Fruit fly (Drosophila melanogaster) whole organism, embryonic: ENCODE results near the gene Nab2.

ENCODE experiments used
- Ets65A ChIP-seq: fragments of 200-800 bp; sonication (Bioruptor generic); peaks from one replicate; lab custom pipeline; 2016; ENCODE audit warnings: missing biosample characterization, missing genetic modification characterization
- fd64A ChIP-seq: fragments of 200-800 bp; sonication (Bioruptor generic); optimal IDR thresholded peaks from 3 replicates; lab custom pipeline; 2018; ENCODE audit warnings: missing biosample characterization, mild to moderate bottlenecking, missing genetic modification characterization

DNA sequence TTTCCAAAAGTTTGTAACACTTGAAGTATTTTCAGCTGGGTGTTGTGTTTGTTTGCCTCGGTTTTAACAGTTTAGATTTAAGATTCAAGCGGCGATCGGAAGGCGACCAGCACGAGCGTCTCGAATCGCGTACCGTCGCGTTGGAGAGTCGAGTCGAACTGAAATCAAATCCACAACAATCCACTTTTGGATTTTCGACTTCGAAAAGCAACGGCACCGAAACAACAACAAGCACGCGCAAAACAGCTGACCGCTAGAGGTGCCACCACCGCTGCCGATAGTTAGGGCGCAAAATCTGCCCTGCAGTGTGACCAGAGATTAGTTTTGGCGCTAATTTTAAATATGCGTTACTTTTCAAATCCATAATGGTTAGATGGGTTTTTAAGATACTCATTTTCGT, 47.1 kb downstream of the Nab2 start, which contains the start of gene jar:
- TF ChIP-seq Ets65A (GFP tag; lab: Kevin White, UChicago), result peak; percentile 79
- TF ChIP-seq fd64A, result peak; percentile 1
